Fruit fly (Drosophila melanogaster): ENCODE measurements around the gene CG13144.

The CG13144 gene

dm6 chr2L:10491354-10491753, at the start of gene CG13144:
TSS of gene CG13144 (minus strand) at chr2L:10491454.
- TF ChIP-seq ttk (optimal IDR thresholded peaks at IDR 0.05) = no peak
- no peak for TF ChIP-seq psq (optimal IDR thresholded peaks at IDR 0.05)
- TF ChIP-seq insv (optimal IDR thresholded peaks at IDR 0.05) = no peak
- no peak for TF ChIP-seq Sin3A (optimal IDR thresholded peaks at IDR 0.05)
- no peak for TF ChIP-seq h (optimal IDR thresholded peaks at IDR 0.05)
- TF ChIP-seq Myc (optimal IDR thresholded peaks at IDR 0.05) = no peak

DNA sequence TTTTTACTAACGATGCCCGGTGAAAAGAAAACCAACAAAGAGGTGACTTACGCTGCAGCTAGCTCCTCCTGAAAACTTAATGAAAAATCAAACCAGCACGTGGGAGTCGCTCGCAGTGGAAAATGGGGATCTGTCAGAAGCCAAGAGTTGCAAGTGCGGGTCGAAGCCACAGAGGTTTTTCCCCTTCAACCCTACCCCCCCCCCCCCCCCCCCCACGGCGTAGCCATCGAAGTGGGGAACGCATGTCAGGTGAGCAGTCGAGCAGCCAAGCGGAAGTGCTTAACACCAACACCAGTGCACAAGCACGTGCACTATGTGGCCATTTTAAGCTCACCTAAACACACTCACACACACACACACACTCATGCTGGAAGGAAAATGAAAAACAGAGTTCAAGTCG, 48.1 kb upstream of the CG13144 start:
- TF ChIP-seq Sin3A (optimal IDR thresholded peaks at IDR 0.05) (no peak), psq (optimal IDR thresholded peaks at IDR 0.05) (no peak), Myc (optimal IDR thresholded peaks at IDR 0.05) (no peak), insv (optimal IDR thresholded peaks at IDR 0.05) (no peak), ttk (optimal IDR thresholded peaks at IDR 0.05) (no peak), h (optimal IDR thresholded peaks at IDR 0.05) (no peak)

DNA sequence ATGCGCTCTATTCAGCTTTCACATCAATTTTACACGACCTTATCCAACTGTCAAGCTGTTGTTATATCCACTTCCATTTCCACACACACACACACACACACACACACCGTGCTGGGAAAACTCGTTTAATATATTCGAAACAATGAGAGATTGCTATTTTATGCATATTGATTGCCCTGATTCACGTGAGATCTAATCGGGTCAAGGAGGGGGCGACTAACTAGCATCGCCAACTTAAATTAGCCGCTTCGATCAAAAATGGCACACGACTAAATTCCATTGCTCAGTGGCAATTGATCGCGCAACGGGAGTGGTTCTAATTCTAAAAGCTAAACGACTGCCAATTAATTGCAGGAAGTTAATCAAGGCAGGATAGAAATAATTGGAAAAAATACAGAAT, 42.8 kb upstream of the CG13144 start, which contains the start of gene CG18302:
Gene CG18302 (plus strand): TSS at position 301 of the 400 bp plus-strand sequence.
- TF ChIP-seq insv (optimal IDR thresholded peaks at IDR 0.05) (no peak), Sin3A (optimal IDR thresholded peaks at IDR 0.05) (no peak), ttk (optimal IDR thresholded peaks at IDR 0.05) (no peak), psq (optimal IDR thresholded peaks at IDR 0.05) (no peak), Myc (optimal IDR thresholded peaks at IDR 0.05) (no peak), h (optimal IDR thresholded peaks at IDR 0.05) (no peak)

DNA sequence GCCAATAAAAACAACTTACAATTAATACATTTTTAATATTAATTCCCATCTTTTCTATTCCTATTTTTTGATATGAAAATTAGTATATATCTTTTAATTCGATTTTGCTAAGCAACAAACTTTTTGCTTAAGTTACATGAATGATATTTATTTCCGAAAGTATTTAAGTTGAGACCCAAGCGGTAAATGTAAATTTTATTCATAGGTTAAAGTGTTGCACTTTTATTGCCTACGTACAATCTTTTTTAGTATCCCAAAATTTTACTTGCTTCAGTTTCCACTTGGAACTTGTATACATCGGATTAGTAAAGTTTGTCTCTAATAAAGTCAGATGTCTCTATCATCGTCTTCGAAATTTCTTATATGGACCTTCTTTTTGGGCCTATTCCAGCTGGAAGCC, 40.3 kb upstream of the CG13144 start, which contains the start of gene CG18301:
Gene CG18301 (plus strand): TSS at position 301 of the 400 bp plus-strand sequence.
- TF ChIP-seq ttk (optimal IDR thresholded peaks at IDR 0.05) (no peak), insv (optimal IDR thresholded peaks at IDR 0.05) (no peak), psq (optimal IDR thresholded peaks at IDR 0.05) (no peak), h (optimal IDR thresholded peaks at IDR 0.05) (no peak), Myc (optimal IDR thresholded peaks at IDR 0.05) (no peak), Sin3A (optimal IDR thresholded peaks at IDR 0.05) (no peak)

DNA sequence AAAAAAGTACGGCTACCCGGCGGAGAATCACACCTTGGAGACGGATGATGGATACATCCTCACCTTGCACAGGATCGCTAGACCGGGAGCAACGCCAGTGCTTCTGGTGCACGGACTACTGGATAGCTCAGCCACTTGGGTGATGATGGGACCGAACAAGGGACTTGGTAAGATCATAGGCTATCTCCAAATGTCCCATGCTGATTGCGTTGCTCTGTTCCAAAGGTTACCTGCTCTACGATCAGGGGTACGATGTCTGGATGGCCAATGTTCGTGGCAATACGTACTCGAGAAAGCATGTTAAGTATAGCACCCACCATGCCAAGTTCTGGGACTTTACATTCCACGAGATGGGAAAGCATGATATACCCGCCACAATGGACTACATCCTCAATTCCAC, 38.8 kb upstream of the CG13144 start:
- TF ChIP-seq psq (optimal IDR thresholded peaks at IDR 0.05) (no peak), Myc (optimal IDR thresholded peaks at IDR 0.05) (no peak), Sin3A (optimal IDR thresholded peaks at IDR 0.05) (no peak), insv (optimal IDR thresholded peaks at IDR 0.05) (no peak), h (optimal IDR thresholded peaks at IDR 0.05) (no peak), ttk (optimal IDR thresholded peaks at IDR 0.05) (no peak)

- TF ChIP-seq h (optimal IDR thresholded peaks at IDR 0.05) (no peak), Myc (optimal IDR thresholded peaks at IDR 0.05) (no peak), ttk (optimal IDR thresholded peaks at IDR 0.05) (no peak), insv (optimal IDR thresholded peaks at IDR 0.05) (no peak), psq (optimal IDR thresholded peaks at IDR 0.05) (no peak), Sin3A (optimal IDR thresholded peaks at IDR 0.05) (no peak)
Measured at dm6 chr2L:10528984-10529383, 37.7 kb upstream of the CG13144 start.

DNA sequence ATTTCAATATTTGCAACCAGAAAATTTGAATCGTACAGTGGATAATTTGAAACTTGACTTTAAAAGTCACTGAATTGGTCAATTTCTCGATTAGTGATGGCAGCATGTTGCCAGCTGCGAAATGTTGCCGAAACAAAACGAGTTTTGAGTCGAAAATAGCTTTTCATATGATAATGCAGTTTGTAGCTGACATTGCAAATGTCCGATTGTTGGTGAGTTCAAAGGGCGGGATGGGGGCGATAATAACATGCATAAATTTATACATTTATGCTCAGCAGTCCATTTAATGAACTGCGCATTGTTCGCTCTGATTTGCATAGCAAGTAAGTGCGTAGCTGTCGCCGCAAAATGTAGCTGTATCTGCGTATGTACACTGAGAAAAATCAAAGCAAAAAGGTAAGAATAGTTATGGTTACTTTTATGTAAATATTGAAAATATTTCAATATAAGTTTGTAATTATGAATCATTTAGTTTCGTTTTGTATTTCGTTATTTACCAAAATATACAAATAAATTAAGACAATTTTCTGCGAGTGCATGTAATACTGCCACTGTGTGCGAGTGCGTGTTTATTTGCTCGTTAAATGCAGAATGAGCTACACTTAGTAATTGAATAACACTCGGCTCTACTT, 35.8 kb upstream of the CG13144 start, which contains the start of gene Lip4:
Gene Lip4 (plus strand): TSS at position 620 of the 632 bp plus-strand sequence.
- TF ChIP-seq Sin3A (optimal IDR thresholded peaks at IDR 0.05) (no peak), Myc (optimal IDR thresholded peaks at IDR 0.05) (no peak), insv (optimal IDR thresholded peaks at IDR 0.05) (no peak), ttk (optimal IDR thresholded peaks at IDR 0.05) (no peak), psq (optimal IDR thresholded peaks at IDR 0.05) (no peak), h (optimal IDR thresholded peaks at IDR 0.05) (no peak)

- TF ChIP-seq insv (optimal IDR thresholded peaks at IDR 0.05) (no peak), Myc (optimal IDR thresholded peaks at IDR 0.05) (no peak), h (optimal IDR thresholded peaks at IDR 0.05) (no peak), Sin3A (optimal IDR thresholded peaks at IDR 0.05) (no peak), ttk (optimal IDR thresholded peaks at IDR 0.05) (no peak), psq (optimal IDR thresholded peaks at IDR 0.05) (no peak)
Measured at dm6 chr2L:10522174-10522893, 31.1 kb upstream of the CG13144 start.

DNA sequence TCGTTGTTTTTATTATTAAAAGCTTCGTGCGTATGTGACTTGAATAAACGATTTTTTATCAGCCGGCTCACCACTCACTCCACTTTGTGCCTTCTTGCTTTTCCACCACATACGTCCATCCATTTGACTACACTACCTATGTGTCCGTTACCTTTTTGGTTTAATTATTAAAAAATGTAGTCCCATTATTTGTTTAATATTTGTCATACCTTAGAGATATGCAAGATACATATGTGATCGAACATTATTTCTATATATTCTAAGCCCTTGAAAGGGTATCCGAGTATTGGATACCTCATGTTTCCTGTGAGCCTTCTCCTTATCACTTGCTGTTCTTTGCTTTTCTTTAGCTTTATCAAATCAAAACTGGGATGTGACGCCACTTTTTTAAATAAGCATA, 28.0 kb upstream of the CG13144 start:
- TF ChIP-seq h (optimal IDR thresholded peaks at IDR 0.05) (no peak), insv (optimal IDR thresholded peaks at IDR 0.05) (no peak), Sin3A (optimal IDR thresholded peaks at IDR 0.05) (no peak), Myc (optimal IDR thresholded peaks at IDR 0.05) (no peak), psq (optimal IDR thresholded peaks at IDR 0.05) (no peak), ttk (optimal IDR thresholded peaks at IDR 0.05) (no peak)

- TF ChIP-seq ttk (optimal IDR thresholded peaks at IDR 0.05) = no peak
- no peak for TF ChIP-seq Sin3A (optimal IDR thresholded peaks at IDR 0.05)
- TF ChIP-seq psq (optimal IDR thresholded peaks at IDR 0.05) = no peak
- no peak for TF ChIP-seq Myc (optimal IDR thresholded peaks at IDR 0.05)
- no peak for TF ChIP-seq insv (optimal IDR thresholded peaks at IDR 0.05)
Measured at dm6 chr2L:10517085-10517484, 25.8 kb upstream of the CG13144 start, which contains the start of the genes Fatp1 and Lrr47. TSS of gene Fatp1 (minus strand) at chr2L:10517218. TSS of gene Lrr47 (plus strand) at chr2L:10517335.

DNA sequence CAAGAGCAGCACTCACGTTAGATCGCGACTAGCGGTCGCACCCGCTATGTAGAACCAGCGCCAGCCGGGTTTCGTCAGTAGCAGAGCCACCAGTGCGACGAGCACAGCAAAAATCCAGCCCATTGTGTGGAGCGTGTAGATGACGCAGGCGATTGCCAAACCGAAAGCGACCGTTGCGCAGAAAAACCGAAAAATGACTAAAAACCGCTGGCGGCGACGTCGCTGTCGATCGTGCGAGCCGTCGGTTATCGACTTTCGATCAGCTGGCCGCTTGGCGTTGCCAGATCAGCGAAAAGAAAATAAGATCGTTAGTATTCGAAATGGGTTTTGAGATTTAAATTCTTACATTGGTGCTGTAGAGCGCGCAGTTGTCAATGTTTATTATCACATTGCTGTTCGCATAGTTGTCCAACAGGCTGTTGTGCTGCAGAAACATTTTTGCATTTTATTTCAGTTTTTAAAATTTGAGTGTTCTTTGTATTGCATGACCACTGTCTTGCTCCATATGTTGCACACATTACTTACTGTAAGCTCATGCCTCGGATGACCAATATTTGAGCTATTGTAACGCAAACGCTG, 25.3 kb upstream of the CG13144 start:
- TF ChIP-seq Myc (optimal IDR thresholded peaks at IDR 0.05) (no peak), Sin3A (optimal IDR thresholded peaks at IDR 0.05) (no peak), psq (optimal IDR thresholded peaks at IDR 0.05) (no peak), insv (optimal IDR thresholded peaks at IDR 0.05) (no peak), h (optimal IDR thresholded peaks at IDR 0.05) (no peak), ttk (optimal IDR thresholded peaks at IDR 0.05) (no peak)

Measured in Kc167 (cell line).